Worm (Caenorhabditis elegans) whole organism, L4 larva: ENCODE measurements around the gene srt-63.
A peak's percentile ranks its signal among the peaks of the same experiment; 100 is the strongest.

ENCODE experiments used
- D1046.2 ChIP-seq: fragments of 200-800 bp; sonication (Bioruptor generic); IDR thresholded peaks from 2 replicates; pipeline ENCODE4 v1.3.6; 2022; ENCODE audit warnings: missing genetic modification characterization, missing compliant biosample characterization
- F37D6.2 ChIP-seq: sonication (generic microtip); optimal IDR thresholded peaks from 2 replicates; lab custom pipeline; 2016; ENCODE audit warnings: mild to moderate bottlenecking, missing genetic modification characterization, missing compliant biosample characterization
- F44E2.7 ChIP-seq: fragments of 200-800 bp; sonication (Bioruptor generic); IDR thresholded peaks from 2 replicates; pipeline ENCODE4 v2.1.2; 2022; ENCODE audit warnings: missing genetic modification characterization, missing compliant biosample characterization
- T20F7.1 ChIP-seq: fragments of 200-800 bp; sonication (Bioruptor generic); optimal IDR thresholded peaks from 2 replicates; lab custom pipeline; 2018; ENCODE audit warnings: mild to moderate bottlenecking, missing genetic modification characterization, missing compliant biosample characterization
- Y105C5A.15 ChIP-seq: fragments of 200-800 bp; sonication (Bioruptor generic); IDR thresholded peaks from 2 replicates; pipeline ENCODE4 v1.3.6; 2022; ENCODE audit warnings: missing genetic modification characterization, missing compliant biosample characterization
- Y75B8A.6 ChIP-seq: fragments of 200-800 bp; sonication (Bioruptor generic); IDR thresholded peaks from 2 replicates; pipeline ENCODE4 v1.3.6; 2022; ENCODE audit warnings: missing genetic modification reagents, missing genetic modification characterization, missing compliant biosample characterization
- ZK337.2 ChIP-seq: fragments of 200-800 bp; sonication (Bioruptor generic); IDR thresholded peaks from 2 replicates; pipeline ENCODE4 v1.3.6; 2022; ENCODE audit warnings: missing genetic modification reagents, missing genetic modification characterization, missing compliant biosample characterization
- aha-1 ChIP-seq: fragments of 150-350 bp; peaks from one replicate; lab custom pipeline; 2014; ENCODE audit warnings: missing biosample characterization, missing genetic modification characterization
- attf-4 ChIP-seq: sonication (generic microtip); optimal IDR thresholded peaks from 3 replicates; lab custom pipeline; 2017; ENCODE audit warnings: missing biosample characterization, missing genetic modification characterization
- ceh-20 ChIP-seq: fragments of 200-800 bp; sonication (Bioruptor generic); IDR thresholded peaks from 2 replicates; pipeline ENCODE4 v1.3.6; 2022; ENCODE audit warnings: missing genetic modification reagents, missing genetic modification characterization, missing compliant biosample characterization
- daf-16 ChIP-seq, 3 experiments: sonication (generic microtip); optimal IDR thresholded peaks; 2 replicates each; lab custom pipeline; 2016 to 2017; ENCODE audit warnings: missing genetic modification characterization in 3 of 3, missing genetic modification reagents in 3 of 3, mild to moderate bottlenecking in 2 of 3, missing compliant biosample characterization in 2 of 3, missing biosample characterization in 1 of 3, moderate library complexity in 1 of 3
- daf-19 ChIP-seq: fragments of 200-800 bp; sonication (Bioruptor generic); conservative IDR thresholded peaks from 2 replicates; pipeline ENCODE4 v1.3.6; 2022; ENCODE audit warnings: missing genetic modification characterization, missing compliant biosample characterization
- dmd-6 ChIP-seq: fragments of 200-800 bp; sonication (Bioruptor generic); IDR thresholded peaks from 2 replicates; pipeline ENCODE4 v1.3.6; 2022; ENCODE audit warnings: missing genetic modification reagents, missing genetic modification characterization, missing compliant biosample characterization
- dve-1 ChIP-seq: sonication (generic microtip); optimal IDR thresholded peaks from 2 replicates; lab custom pipeline; 2017; ENCODE audit warnings: antibody characterized with exemption, mild to moderate bottlenecking, missing genetic modification characterization, missing compliant biosample characterization; ENCODE audit not compliant: insufficient read depth
- hlh-11 ChIP-seq: fragments of 200-800 bp; sonication (Bioruptor generic); optimal IDR thresholded peaks from 2 replicates; lab custom pipeline; 2018; ENCODE audit warnings: mild to moderate bottlenecking, missing genetic modification characterization, missing compliant biosample characterization
- lin-15B ChIP-seq: fragments of 150-350 bp; sonication (generic microtip); optimal IDR thresholded peaks from 3 replicates; lab custom pipeline; 2014; ENCODE audit warnings: missing biosample characterization, missing genetic modification characterization
- lin-29 ChIP-seq: fragments of 200-800 bp; sonication (Bioruptor generic); IDR thresholded peaks from 2 replicates; pipeline ENCODE4 v1.3.6; 2022; ENCODE audit warnings: missing genetic modification reagents, missing genetic modification characterization, missing compliant biosample characterization
- lin-39 ChIP-seq: fragments of 150-350 bp; optimal IDR thresholded peaks from 2 replicates; lab custom pipeline; 2014; ENCODE audit warnings: missing biosample characterization, missing genetic modification reagents, missing genetic modification characterization
- madf-5 ChIP-seq, 2 experiments: fragments of 200-800 bp; sonication (Bioruptor generic); IDR thresholded peaks; 2 replicates each; pipeline ENCODE4 v1.3.6; 2022; ENCODE audit warnings: missing compliant biosample characterization in 2 of 2, missing genetic modification characterization in 2 of 2
- madf-9 ChIP-seq: fragments of 200-800 bp; sonication (Bioruptor generic); conservative IDR thresholded peaks from 2 replicates; pipeline ENCODE4 v1.3.6; 2022; ENCODE audit warnings: missing genetic modification reagents, missing genetic modification characterization, missing compliant biosample characterization
- mdl-1 ChIP-seq, 2 experiments: fragments of 150-350 bp in 1 of 2; sonication (generic microtip) in 1 of 2; optimal IDR thresholded peaks; 2 replicates each; lab custom pipeline; 2014 to 2017; ENCODE audit warnings: missing biosample characterization in 2 of 2, missing genetic modification characterization in 2 of 2
- mdt-29 ChIP-seq: fragments of 200-800 bp; sonication (Bioruptor generic); IDR thresholded peaks from 2 replicates; pipeline ENCODE4 v1.3.6; 2022; ENCODE audit warnings: missing genetic modification reagents, missing genetic modification characterization, missing compliant biosample characterization
- nhr-28 ChIP-seq: fragments of 150-350 bp; optimal IDR thresholded peaks from 2 replicates; lab custom pipeline; 2014; ENCODE audit warnings: missing biosample characterization, missing genetic modification characterization
- sdz-12 ChIP-seq: fragments of 200-800 bp; sonication (Bioruptor generic); optimal IDR thresholded peaks from 2 replicates; lab custom pipeline; 2018; ENCODE audit warnings: mild to moderate bottlenecking, missing genetic modification characterization, missing compliant biosample characterization
- set-16 ChIP-seq: fragments of 200-800 bp; sonication (Bioruptor generic); IDR thresholded peaks from 2 replicates; pipeline ENCODE4 v1.3.6; 2022; ENCODE audit warnings: missing genetic modification reagents, missing genetic modification characterization, missing compliant biosample characterization
- snpc-1.2 ChIP-seq: fragments of 200-800 bp; sonication (Bioruptor generic); IDR thresholded peaks from 2 replicates; pipeline ENCODE4 v1.3.6; 2022; ENCODE audit warnings: missing genetic modification reagents, missing genetic modification characterization, missing compliant biosample characterization
- tra-1 ChIP-seq: fragments of 200-800 bp; sonication (Bioruptor generic); IDR thresholded peaks from 2 replicates; pipeline ENCODE4 v1.3.6; 2022; ENCODE audit warnings: missing genetic modification reagents, missing genetic modification characterization, missing compliant biosample characterization
- unc-62 ChIP-seq, 3 experiments: fragments of 150-350 bp in 1 of 3; sonication (generic microtip); optimal IDR thresholded peaks in 2 of 3; peaks in 1 of 3; 1 replicate in 1 of 3; 2 replicates in 2 of 3; lab custom pipeline; 2014 to 2017; ENCODE audit warnings: missing biosample characterization in 3 of 3, missing genetic modification characterization in 3 of 3, missing genetic modification reagents in 3 of 3, missing genotype in 1 of 3
- vab-7 ChIP-seq: fragments of 200-800 bp; sonication (Bioruptor generic); IDR thresholded peaks from 2 replicates; pipeline ENCODE4 v1.3.6; 2022; ENCODE audit warnings: missing genetic modification reagents, missing genetic modification characterization, missing compliant biosample characterization
- ztf-11 ChIP-seq: fragments of 150-350 bp; optimal IDR thresholded peaks from 2 replicates; lab custom pipeline; 2014; ENCODE audit warnings: missing biosample characterization, missing genetic modification characterization
- ztf-7 ChIP-seq: fragments of 150-350 bp; optimal IDR thresholded peaks from 2 replicates; lab custom pipeline; 2014; ENCODE audit warnings: missing biosample characterization, missing genetic modification characterization

Gene srt-63

ce11 chrV:3284629-3285028 lies 28.7 kb upstream of the srt-63 start, which contains the start of gene F35F10.5:
TSS of gene F35F10.5 (plus strand) at chrV:3284929.
- no peak for TF ChIP-seq lin-15B (tag; lab: Kevin White, UChicago)
- TF ChIP-seq unc-62 (GFP tag; optimal IDR thresholded peaks at IDR 0.05 in 1 of 2; lab: Kevin White, UChicago): peak in 1 of 2 experiments; percentile 25
- no peak for TF ChIP-seq unc-62 (tag; optimal IDR thresholded peaks at IDR 0.05; lab: Kevin White, UChicago)
- TF ChIP-seq ztf-7 (tag; lab: Kevin White, UChicago): no peak
- no peak for TF ChIP-seq sdz-12 (GFP tag; lab: Kevin White, UChicago)
- TF ChIP-seq aha-1 (tag; lab: Kevin White, UChicago): peak; percentile 49
- no peak for TF ChIP-seq set-16 (GFP tag; lab: Robert Waterston, UW)
- no peak for TF ChIP-seq daf-19 (GFP tag; lab: Robert Waterston, UW)
- TF ChIP-seq ceh-20 (GFP tag; lab: Robert Waterston, UW): no peak
- TF ChIP-seq ZK337.2 (GFP tag; lab: Robert Waterston, UW): 0 out of 2 replicates have a peak, but pooled peaks have one; percentile 24
- no peak for TF ChIP-seq attf-4 (tag; lab: Kevin White, UChicago)

DNA sequence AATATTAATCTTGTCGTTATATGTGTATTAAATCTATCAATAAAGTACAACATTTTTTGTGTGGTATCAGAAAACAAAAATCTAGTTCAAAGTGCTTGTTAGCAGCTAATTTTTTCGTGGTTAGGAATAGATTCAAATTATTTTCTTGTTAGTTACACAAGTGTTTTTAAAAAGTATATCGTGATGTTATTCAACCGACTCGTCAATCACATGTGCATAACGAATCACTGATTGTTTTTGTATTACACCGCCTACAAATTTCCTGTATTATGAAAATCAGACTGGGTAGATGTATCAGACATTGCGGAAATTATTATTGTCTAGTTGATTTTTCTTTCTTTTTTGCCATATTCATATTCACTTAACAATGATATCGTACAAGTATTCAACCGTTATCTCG lies 27.0 kb upstream of the srt-63 start, which contains the start of gene str-64:
TSS of gene str-64 (plus strand) at position 301 of the 400 bp plus-strand sequence.
- TF ChIP-seq dve-1 (tag; lab: Kevin White, UChicago): no peak
- TF ChIP-seq vab-7 (GFP tag; lab: Robert Waterston, UW): no peak
- TF ChIP-seq unc-62 (GFP tag; optimal IDR thresholded peaks at IDR 0.05 in 1 of 2; lab: Kevin White, UChicago): peak in 1 of 2 experiments; percentile 73
- TF ChIP-seq unc-62 (tag; optimal IDR thresholded peaks at IDR 0.05; lab: Kevin White, UChicago): no peak
- no peak for TF ChIP-seq T20F7.1 (GFP tag; lab: Kevin White, UChicago)
- peak; percentile 18 for TF ChIP-seq aha-1 (tag; lab: Kevin White, UChicago)

DNA sequence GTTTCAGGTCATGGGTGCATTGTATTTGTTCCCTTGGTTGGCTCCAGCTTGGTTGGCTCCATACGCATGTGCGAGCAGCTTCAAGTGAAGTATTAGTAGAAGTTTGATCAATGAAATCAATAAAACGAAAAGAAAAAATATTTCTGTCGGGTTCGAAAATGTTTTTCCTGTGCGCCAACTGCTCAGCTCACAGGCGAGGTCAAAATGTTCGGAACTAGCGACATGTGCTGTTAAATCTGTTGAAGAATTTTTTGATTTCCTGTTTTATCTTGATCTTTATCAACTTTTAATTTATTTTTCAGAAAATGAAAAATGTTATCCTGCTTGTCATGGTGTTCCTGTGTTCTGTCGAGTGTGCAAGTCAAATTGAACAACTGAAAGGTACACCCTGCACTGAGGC lies 25.6 kb upstream of the srt-63 start, which contains the start of gene T28A11.25:
TSS of gene T28A11.25 (plus strand) at position 301 of the 400 bp plus-strand sequence.
- TF ChIP-seq tra-1: no peak
- TF ChIP-seq ztf-11: no peak
- TF ChIP-seq F37D6.2: no peak
- no peak for TF ChIP-seq madf-5 (GFP tag; IDR thresholded peaks at IDR 0.05; lab: Robert Waterston, UW)
- no peak for TF ChIP-seq F44E2.7
- TF ChIP-seq daf-16 (GFP tag; optimal IDR thresholded peaks at IDR 0.05; lab: Kevin White, UChicago): peak in 1 of 2 experiments; percentile 33
- TF ChIP-seq daf-16 (tag; optimal IDR thresholded peaks at IDR 0.05; lab: Kevin White, UChicago): no peak

DNA sequence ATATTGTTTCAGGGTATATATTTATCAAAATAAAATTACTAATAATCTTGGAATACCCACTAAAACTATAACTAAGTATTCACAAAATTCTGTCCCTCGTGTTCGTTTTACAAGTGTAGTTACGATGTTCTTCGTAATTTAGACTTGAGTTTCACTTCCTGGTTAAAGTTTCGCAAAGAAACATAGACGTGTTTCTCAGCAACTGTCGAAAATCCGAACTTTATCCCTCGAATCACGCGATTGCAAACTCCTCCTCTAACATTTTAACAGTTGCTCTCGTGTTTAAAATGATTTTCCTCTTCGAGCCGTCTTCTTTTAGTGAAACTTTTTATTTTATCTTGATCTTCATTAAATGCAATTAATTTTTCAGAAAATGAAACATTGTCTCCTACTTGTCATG lies 24.1 kb upstream of the srt-63 start, which contains the start of gene T28A11.2:
TSS of gene T28A11.2 (plus strand) at position 371 of the 400 bp plus-strand sequence.
- TF ChIP-seq Y75B8A.6 (GFP tag; lab: Robert Waterston, UW) (no peak), F37D6.2 (no peak), snpc-1.2 (GFP tag; lab: Robert Waterston, UW) (no peak), hlh-11 (tag; lab: Kevin White, UChicago) (peak; percentile 26), Y105C5A.15 (no peak), mdl-1 (tag; optimal IDR thresholded peaks at IDR 0.05; lab: Kevin White, UChicago) (no peak), madf-9 (GFP tag; lab: Robert Waterston, UW) (no peak), D1046.2 (GFP tag; lab: Robert Waterston, UW) (no peak), lin-29 (no peak)

DNA sequence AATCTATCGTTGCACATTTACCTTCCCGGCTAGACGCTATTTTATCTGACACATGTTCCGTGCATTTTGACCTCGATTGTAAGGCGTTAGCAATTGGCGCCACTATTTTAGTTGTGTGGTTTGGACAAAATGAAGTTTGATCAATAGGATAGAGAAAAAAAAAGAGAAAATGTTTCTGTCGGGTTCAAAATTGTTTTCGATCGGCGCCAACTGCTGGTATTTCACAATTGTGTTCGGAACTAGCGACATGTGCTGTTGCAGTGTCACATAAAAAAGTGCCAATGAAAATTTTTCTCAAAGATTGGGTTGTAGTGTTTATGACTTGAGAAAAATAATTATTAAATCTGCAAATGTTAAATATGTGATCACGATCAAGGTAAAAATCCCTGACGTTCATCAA lies 23.2 kb upstream of the srt-63 start:
- TF ChIP-seq lin-39 (tag; lab: Kevin White, UChicago) (no peak), dmd-6 (GFP tag; lab: Robert Waterston, UW) (peak; percentile 40), daf-16 (GFP tag; optimal IDR thresholded peaks at IDR 0.05; lab: Kevin White, UChicago) (peak in 1 of 2 experiments; percentile 86), daf-16 (tag; optimal IDR thresholded peaks at IDR 0.05; lab: Kevin White, UChicago) (no peak), nhr-28 (tag; lab: Kevin White, UChicago) (peak; percentile 10), aha-1 (tag; lab: Kevin White, UChicago) (peak; percentile 35), hlh-11 (tag; lab: Kevin White, UChicago) (peak; percentile 54), mdt-29 (GFP tag; lab: Robert Waterston, UW) (no peak)
